Fruit fly (Drosophila melanogaster) whole organism, embryonic: ENCODE data around the gene LIMK1.

Experiments
- Atf6 ChIP-seq: fragments of 200-800 bp; sonication (Bioruptor generic); IDR thresholded peaks from 2 replicates; pipeline ENCODE4 v1.3.6; 2022; ENCODE audit warnings: missing biosample characterization, missing genetic modification characterization
- CG10209 ChIP-seq: fragments of 200-800 bp; sonication (Bioruptor generic); optimal IDR thresholded peaks from 3 replicates; lab custom pipeline; 2017; ENCODE audit warnings: missing biosample characterization, mild to moderate bottlenecking, missing genetic modification characterization, missing genetic modification reagents
- CG10431 ChIP-seq: fragments of 200-800 bp; sonication (Bioruptor generic); optimal IDR thresholded peaks from 3 replicates; lab custom pipeline; 2018; ENCODE audit warnings: missing biosample characterization, mild to moderate bottlenecking, missing genetic modification characterization
- CG11085 ChIP-seq: fragments of 200-800 bp; sonication (Bioruptor generic); IDR thresholded peaks from 2 replicates; pipeline ENCODE4 v1.3.6; 2022; ENCODE audit warnings: missing biosample characterization, missing genetic modification characterization
- CG12219 ChIP-seq: fragments of 200-800 bp; sonication (Bioruptor generic); optimal IDR thresholded peaks from 3 replicates; lab custom pipeline; 2018; ENCODE audit warnings: missing biosample characterization, mild to moderate bottlenecking, missing genetic modification characterization
- CG12391 ChIP-seq: fragments of 200-800 bp; sonication (Bioruptor generic); optimal IDR thresholded peaks from 3 replicates; lab custom pipeline; 2018; ENCODE audit warnings: missing biosample characterization, mild to moderate bottlenecking, missing genetic modification characterization, moderate library complexity
- CG12942 ChIP-seq: fragments of 200-800 bp; sonication (Bioruptor generic); optimal IDR thresholded peaks from 3 replicates; lab custom pipeline; 2016; ENCODE audit warnings: missing biosample characterization, missing genetic modification characterization
- CG14860 ChIP-seq: fragments of 200-800 bp; sonication (Bioruptor generic); IDR thresholded peaks from 3 replicates; pipeline ENCODE4 v1.3.6; 2022; ENCODE audit warnings: missing biosample characterization, missing genetic modification characterization; ENCODE audit not compliant: partially characterized antibody
- CG17829 ChIP-seq: fragments of 200-800 bp; optimal IDR thresholded peaks from 2 replicates; lab custom pipeline; 2019; ENCODE audit warnings: missing biosample characterization, mild to moderate bottlenecking, missing genetic modification characterization, moderate library complexity
- CG18764 ChIP-seq: fragments of 200-800 bp; sonication (Bioruptor generic); optimal IDR thresholded peaks from 3 replicates; lab custom pipeline; 2016; ENCODE audit warnings: missing biosample characterization, missing genetic modification characterization
- CG2199 ChIP-seq: fragments of 200-800 bp; sonication (Bioruptor generic); IDR thresholded peaks from 3 replicates; pipeline ENCODE4 v1.3.6; 2022; ENCODE audit warnings: missing biosample characterization, missing genetic modification characterization
- CG42726 ChIP-seq: fragments of 200-800 bp; sonication (Bioruptor generic); IDR thresholded peaks from 2 replicates; pipeline ENCODE4 v1.3.6; 2022; ENCODE audit warnings: missing biosample characterization, missing genetic modification characterization; ENCODE audit not compliant: partially characterized antibody
- CG4328 ChIP-seq: fragments of 200-800 bp; sonication (Bioruptor generic); optimal IDR thresholded peaks from 3 replicates; lab custom pipeline; 2017; ENCODE audit warnings: missing biosample characterization, missing genetic modification reagents, missing genetic modification characterization
- CG4424 ChIP-seq: fragments of 200-800 bp; sonication (Bioruptor generic); optimal IDR thresholded peaks from 3 replicates; lab custom pipeline; 2016; ENCODE audit warnings: missing biosample characterization, missing genetic modification characterization
- CG6683 ChIP-seq: fragments of 200-800 bp; sonication (Bioruptor generic); optimal IDR thresholded peaks from 2 replicates; lab custom pipeline; 2017; ENCODE audit warnings: missing biosample characterization, mild to moderate bottlenecking, missing genetic modification characterization, missing genetic modification reagents
- CG7556 ChIP-seq: fragments of 200-800 bp; sonication (Bioruptor generic); optimal IDR thresholded peaks from 2 replicates; lab custom pipeline; 2017; ENCODE audit warnings: missing biosample characterization, mild to moderate bottlenecking, missing genetic modification characterization
- CG7987 ChIP-seq: fragments of 200-800 bp; sonication (Bioruptor generic); optimal IDR thresholded peaks from 2 replicates; lab custom pipeline; 2018; ENCODE audit warnings: missing biosample characterization, mild to moderate bottlenecking, missing genetic modification characterization, moderate library complexity
- CG8478 ChIP-seq: fragments of >200 bp; optimal IDR thresholded peaks from 2 replicates; lab custom pipeline; 2018
- Camta ChIP-seq: fragments of 200-800 bp; sonication (Bioruptor generic); optimal IDR thresholded peaks from 2 replicates; lab custom pipeline; 2016; ENCODE audit warnings: missing biosample characterization, missing genetic modification characterization
- Eip74EF ChIP-seq, 2 experiments: fragments of 200-800 bp in 1 of 2; fragments of >200 bp in 1 of 2; sonication (Bioruptor generic) in 1 of 2; optimal IDR thresholded peaks; 2 replicates each; lab custom pipeline; 2017 to 2019; ENCODE audit warnings: missing biosample characterization in 2 of 2, missing genetic modification characterization in 2 of 2, mild to moderate bottlenecking in 1 of 2, moderate library complexity in 1 of 2
- HLH54F ChIP-seq: fragments of 200-800 bp; sonication (Bioruptor generic); optimal IDR thresholded peaks from 3 replicates; lab custom pipeline; 2016; ENCODE audit warnings: missing biosample characterization, missing genetic modification characterization
- Hey ChIP-seq: fragments of 200-800 bp; sonication (Bioruptor generic); optimal IDR thresholded peaks from 3 replicates; lab custom pipeline; 2018; ENCODE audit warnings: missing biosample characterization, mild to moderate bottlenecking, missing genetic modification characterization
- HmgZ ChIP-seq: fragments of 200-800 bp; sonication (Bioruptor generic); optimal IDR thresholded peaks from 2 replicates; lab custom pipeline; 2018; ENCODE audit warnings: missing biosample characterization, mild to moderate bottlenecking, missing genetic modification characterization
- Jarid2 ChIP-seq: fragments of 200-800 bp; sonication (Bioruptor generic); optimal IDR thresholded peaks from 3 replicates; lab custom pipeline; 2017; ENCODE audit warnings: mild to moderate bottlenecking, missing biosample characterization, missing genetic modification reagents, missing genetic modification characterization
- Lhr ChIP-seq: fragments of 200-800 bp; sonication (Bioruptor generic); optimal IDR thresholded peaks from 3 replicates; lab custom pipeline; 2017; ENCODE audit warnings: mild to moderate bottlenecking, missing biosample characterization, missing genetic modification reagents, missing genetic modification characterization
- NfI ChIP-seq: fragments of 200-800 bp; sonication (Bioruptor generic); optimal IDR thresholded peaks from 3 replicates; lab custom pipeline; 2018; ENCODE audit warnings: missing biosample characterization, mild to moderate bottlenecking, missing genetic modification characterization, moderate library complexity
- Six4 ChIP-seq: fragments of 200-800 bp; sonication (Bioruptor generic); optimal IDR thresholded peaks from 2 replicates; lab custom pipeline; 2016; ENCODE audit warnings: missing biosample characterization, missing genetic modification characterization
- abd-A ChIP-seq: fragments of 200-800 bp; sonication (Bioruptor generic); optimal IDR thresholded peaks from 3 replicates; lab custom pipeline; 2019; ENCODE audit warnings: missing biosample characterization, mild to moderate bottlenecking, missing genetic modification characterization, moderate library complexity
- bbx ChIP-seq: fragments of 200-800 bp; sonication (Bioruptor generic); IDR thresholded peaks from 2 replicates; pipeline ENCODE4 v1.3.6; 2022; ENCODE audit warnings: missing biosample characterization, missing genetic modification characterization; ENCODE audit not compliant: partially characterized antibody
- cas ChIP-seq: fragments of 200-800 bp; sonication (Bioruptor generic); IDR thresholded peaks from 2 replicates; pipeline ENCODE4 v1.3.6; 2022; ENCODE audit warnings: missing biosample characterization, missing genetic modification characterization
- crol ChIP-seq: fragments of 200-800 bp; sonication (Bioruptor generic); IDR thresholded peaks from 2 replicates; pipeline ENCODE4 v1.3.6; 2022; ENCODE audit warnings: missing biosample characterization, missing genetic modification characterization
- da ChIP-seq: fragments of 200-800 bp; sonication (Bioruptor generic); optimal IDR thresholded peaks from 2 replicates; lab custom pipeline; 2016; ENCODE audit warnings: missing biosample characterization, missing genetic modification characterization
- fd64A ChIP-seq: fragments of 200-800 bp; sonication (Bioruptor generic); optimal IDR thresholded peaks from 3 replicates; lab custom pipeline; 2018; ENCODE audit warnings: missing biosample characterization, mild to moderate bottlenecking, missing genetic modification characterization
- gem ChIP-seq: fragments of 200-800 bp; sonication (Bioruptor generic); optimal IDR thresholded peaks from 2 replicates; lab custom pipeline; 2019; ENCODE audit warnings: missing biosample characterization, mild to moderate bottlenecking, missing genetic modification characterization, moderate library complexity
- gt ChIP-seq: fragments of 200-800 bp; sonication (Bioruptor generic); IDR thresholded peaks from 2 replicates; pipeline ENCODE4 v1.3.6; 2022; ENCODE audit warnings: missing biosample characterization, missing genetic modification characterization
- hb ChIP-seq: fragments of 200-800 bp; sonication (Bioruptor generic); IDR thresholded peaks from 3 replicates; pipeline ENCODE4 v1.3.6; 2022; ENCODE audit warnings: missing biosample characterization, missing genetic modification characterization; ENCODE audit not compliant: partially characterized antibody
- hkb ChIP-seq, 2 experiments: fragments of 200-800 bp in 1 of 2; fragments of >200 bp in 1 of 2; sonication (Bioruptor generic) in 1 of 2; IDR thresholded peaks in 1 of 2; optimal IDR thresholded peaks in 1 of 2; 2 replicates each; pipeline versions ENCODE4 v1.3.6 to Lab custom; 2017 to 2022; ENCODE audit warnings: missing biosample characterization in 1 of 2, missing genetic modification characterization in 1 of 2
- ken ChIP-seq: fragments of 200-800 bp; sonication (Bioruptor generic); IDR thresholded peaks from 3 replicates; pipeline ENCODE4 v1.3.6; 2022; ENCODE audit warnings: missing biosample characterization, missing genetic modification characterization
- nerfin-2 ChIP-seq: fragments of 200-800 bp; sonication (Bioruptor generic); IDR thresholded peaks from 2 replicates; pipeline ENCODE4 v1.3.6; 2022; ENCODE audit warnings: missing biosample characterization, missing genetic modification characterization; ENCODE audit not compliant: partially characterized antibody
- odd ChIP-seq: fragments of 200-800 bp; sonication (Bioruptor generic); optimal IDR thresholded peaks from 2 replicates; lab custom pipeline; 2017; ENCODE audit warnings: missing biosample characterization, mild to moderate bottlenecking, missing genetic modification characterization
- onecut ChIP-seq: fragments of 200-800 bp; sonication (Bioruptor generic); IDR thresholded peaks from 2 replicates; pipeline ENCODE4 v1.3.6; 2022; ENCODE audit warnings: missing biosample characterization, missing genetic modification characterization
- pfk ChIP-seq: fragments of 200-800 bp; sonication (Bioruptor generic); optimal IDR thresholded peaks from 2 replicates; lab custom pipeline; 2018; ENCODE audit warnings: missing biosample characterization, mild to moderate bottlenecking, missing genetic modification characterization, moderate library complexity
- phol ChIP-seq: fragments of 200-800 bp; sonication (Bioruptor generic); optimal IDR thresholded peaks from 3 replicates; lab custom pipeline; 2018; ENCODE audit warnings: missing biosample characterization, mild to moderate bottlenecking, missing genetic modification characterization, moderate library complexity
- pum ChIP-seq: fragments of 200-800 bp; sonication (Bioruptor generic); optimal IDR thresholded peaks from 2 replicates; lab custom pipeline; 2016; ENCODE audit warnings: missing biosample characterization, missing genetic modification characterization
- ranshi ChIP-seq: fragments of 200-800 bp; sonication (Bioruptor generic); IDR thresholded peaks from 2 replicates; pipeline ENCODE4 v1.3.6; 2022; ENCODE audit warnings: missing biosample characterization, missing genetic modification characterization
- ro ChIP-seq: fragments of 200-800 bp; sonication (Bioruptor generic); IDR thresholded peaks from 2 replicates; pipeline ENCODE4 v1.3.6; 2022; ENCODE audit warnings: missing biosample characterization, missing genetic modification characterization
- sima ChIP-seq: fragments of 200-800 bp; sonication (Bioruptor generic); optimal IDR thresholded peaks from 2 replicates; lab custom pipeline; 2016; ENCODE audit warnings: missing biosample characterization, missing genetic modification characterization
- tin ChIP-seq: fragments of 200-800 bp; sonication (Bioruptor generic); optimal IDR thresholded peaks from 3 replicates; lab custom pipeline; 2016; ENCODE audit warnings: missing biosample characterization, missing genetic modification characterization
- tna ChIP-seq: fragments of 200-800 bp; sonication (Bioruptor generic); IDR thresholded peaks from 2 replicates; pipeline ENCODE4 v1.3.6; 2022; ENCODE audit warnings: missing biosample characterization, missing genetic modification characterization; ENCODE audit not compliant: partially characterized antibody
- tx ChIP-seq: fragments of 200-800 bp; sonication (Bioruptor generic); optimal IDR thresholded peaks from 2 replicates; lab custom pipeline; 2016; ENCODE audit warnings: missing biosample characterization, missing genetic modification characterization
- wek ChIP-seq: fragments of 200-800 bp; sonication (Bioruptor generic); optimal IDR thresholded peaks from 3 replicates; lab custom pipeline; 2018; ENCODE audit warnings: missing biosample characterization, mild to moderate bottlenecking, missing genetic modification characterization, moderate library complexity

Gene LIMK1

DNA sequence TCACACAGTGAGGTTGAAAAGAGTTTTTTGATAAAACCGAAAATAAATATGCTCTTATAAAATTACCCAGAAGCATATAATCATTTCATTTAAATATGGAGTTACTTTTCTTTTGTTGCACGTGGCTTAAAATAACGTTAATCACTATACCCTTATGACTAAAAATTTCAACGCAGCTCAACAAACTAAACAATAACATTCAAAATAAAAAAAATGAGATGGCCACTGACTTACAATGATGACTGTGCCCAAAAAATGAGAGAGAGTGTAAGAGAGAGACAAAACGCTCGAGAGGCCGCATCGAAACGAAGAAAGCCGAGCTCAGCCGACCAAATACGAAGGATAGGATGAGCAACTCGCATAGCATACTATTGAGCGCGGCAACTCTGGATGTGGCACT lies 44.3 kb downstream of the LIMK1 start:
- no peak for TF ChIP-seq crol (GFP tag; lab: Robert Waterston, UW)
- TF ChIP-seq hb (GFP tag; lab: Robert Waterston, UW), result no peak
- TF ChIP-seq CG6683 (GFP tag; lab: Kevin White, UChicago), result no peak
- no peak for TF ChIP-seq CG10209 (GFP tag; lab: Kevin White, UChicago)
- no peak for TF ChIP-seq Hey (tag; lab: Kevin White, UChicago)
- TF ChIP-seq hkb (optimal IDR thresholded peaks at IDR 0.05; lab: Kevin White, UChicago), result no peak
- peak; percentile 68 for TF ChIP-seq hkb (GFP tag; IDR thresholded peaks at IDR 0.05; lab: Robert Waterston, UW)
- TF ChIP-seq Six4, result no peak
- TF ChIP-seq CG8478 (lab: Kevin White, UChicago), result no peak
- TF ChIP-seq tna (GFP tag; lab: Robert Waterston, UW), result no peak
- TF ChIP-seq CG12391 (tag; lab: Kevin White, UChicago), result no peak
- TF ChIP-seq HmgZ (tag; lab: Kevin White, UChicago), result no peak
- TF ChIP-seq CG12219, result peak; percentile 40
- TF ChIP-seq CG10431, result no peak
- no peak for TF ChIP-seq odd (GFP tag; lab: Kevin White, UChicago)
- TF ChIP-seq gt (GFP tag; lab: Robert Waterston, UW), result no peak
- TF ChIP-seq bbx (GFP tag; lab: Robert Waterston, UW), result no peak
- TF ChIP-seq nerfin-2 (GFP tag; lab: Robert Waterston, UW), result no peak
- TF ChIP-seq Lhr (GFP tag; lab: Kevin White, UChicago), result no peak
- TF ChIP-seq CG7987 (GFP tag; lab: Kevin White, UChicago), result no peak
- TF ChIP-seq ken (GFP tag; lab: Robert Waterston, UW), result no peak
- TF ChIP-seq onecut (GFP tag; lab: Robert Waterston, UW), result no peak
- no peak for TF ChIP-seq CG17829 (tag; lab: Kevin White, UChicago)
- no peak for TF ChIP-seq tin (GFP tag; lab: Kevin White, UChicago)
- no peak for TF ChIP-seq ranshi (GFP tag; lab: Robert Waterston, UW)
- no peak for TF ChIP-seq abd-A (tag; lab: Kevin White, UChicago)
- no peak for TF ChIP-seq CG11085 (GFP tag; lab: Robert Waterston, UW)
- TF ChIP-seq CG14860, result no peak
- TF ChIP-seq tx (GFP tag; lab: Kevin White, UChicago), result no peak
- TF ChIP-seq phol, result peak; percentile 25
- no peak for TF ChIP-seq fd64A
- TF ChIP-seq Atf6 (GFP tag; lab: Robert Waterston, UW), result 0 out of 2 replicates have a peak, but pooled peaks have one; percentile 34
- no peak for TF ChIP-seq Jarid2 (GFP tag; lab: Kevin White, UChicago)
- TF ChIP-seq CG12942 (GFP tag; lab: Kevin White, UChicago), result no peak
- no peak for TF ChIP-seq wek
- no peak for TF ChIP-seq sima (GFP tag; lab: Kevin White, UChicago)
- peak; percentile 6 for TF ChIP-seq HLH54F
- peak; percentile 58 for TF ChIP-seq gem
- TF ChIP-seq NfI (GFP tag; lab: Kevin White, UChicago), result peak; percentile 47
- TF ChIP-seq Camta, result no peak
- TF ChIP-seq pum (GFP tag; lab: Kevin White, UChicago), result no peak
- TF ChIP-seq da (GFP tag; lab: Kevin White, UChicago), result no peak
- TF ChIP-seq CG4424 (GFP tag; lab: Kevin White, UChicago), result no peak
- peak; percentile 38 for TF ChIP-seq CG7556
- no peak for TF ChIP-seq CG18764
- TF ChIP-seq CG4328 (GFP tag; lab: Kevin White, UChicago), result peak; percentile 38
- TF ChIP-seq Eip74EF (GFP tag; optimal IDR thresholded peaks at IDR 0.05; lab: Kevin White, UChicago), result no peak
- no peak for TF ChIP-seq ro (GFP tag; lab: Robert Waterston, UW)
- TF ChIP-seq CG42726 (GFP tag; lab: Robert Waterston, UW), result no peak
- TF ChIP-seq CG2199, result no peak
- no peak for TF ChIP-seq pfk (GFP tag; lab: Kevin White, UChicago)
- TF ChIP-seq cas (GFP tag; lab: Robert Waterston, UW), result no peak
